Worm (Caenorhabditis elegans) whole organism, L3 larva: Measurements from ENCODE around the gene ent-3.
"Not testable (repeated sequence)": the region's sequence is repeated elsewhere in the genome, so short reads cannot be mapped to it uniquely, and the experiment has no call there.

Experiments
- ZK546.5 ChIP-seq: sonication (generic microtip); optimal IDR thresholded peaks from 2 replicates; lab custom pipeline; 2017; ENCODE audit warnings: missing biosample characterization, missing genetic modification characterization
- aly-2 ChIP-seq: fragments of 150-350 bp; optimal IDR thresholded peaks from 2 replicates; lab custom pipeline; 2014; ENCODE audit warnings: missing biosample characterization, missing genetic modification characterization
- ama-1 ChIP-seq: fragments of 150-350 bp; optimal IDR thresholded peaks from 2 replicates; lab custom pipeline; 2018
- ceh-16 ChIP-seq: sonication (generic microtip); optimal IDR thresholded peaks from 2 replicates; lab custom pipeline; 2017; ENCODE audit warnings: missing biosample characterization, missing genetic modification characterization
- ceh-28 ChIP-seq: fragments of 150-350 bp; optimal IDR thresholded peaks from 2 replicates; lab custom pipeline; 2014; ENCODE audit warnings: missing biosample characterization, missing genetic modification reagents, missing genetic modification characterization
- ceh-82 ChIP-seq: fragments of 150-350 bp; optimal IDR thresholded peaks from 2 replicates; lab custom pipeline; 2014; ENCODE audit warnings: missing biosample characterization, missing genetic modification characterization
- ceh-9 ChIP-seq: sonication (generic microtip); optimal IDR thresholded peaks from 2 replicates; lab custom pipeline; 2018; ENCODE audit warnings: missing biosample characterization, missing genetic modification characterization
- egl-5 ChIP-seq: fragments of 150-350 bp; optimal IDR thresholded peaks from 2 replicates; lab custom pipeline; 2017; ENCODE audit warnings: missing biosample characterization, missing genetic modification reagents, missing genetic modification characterization, inconsistent platforms
- elt-1 ChIP-seq: fragments of 150-350 bp; optimal IDR thresholded peaks from 2 replicates; lab custom pipeline; 2014; ENCODE audit warnings: missing biosample characterization, missing genetic modification characterization
- elt-2 ChIP-seq: sonication (generic microtip); optimal IDR thresholded peaks from 2 replicates; lab custom pipeline; 2016; ENCODE audit warnings: missing genetic modification reagents, mild to moderate bottlenecking, missing genetic modification characterization, missing compliant biosample characterization
- elt-3 ChIP-seq, 3 experiments: fragments of 150-350 bp in 1 of 3; sonication (generic microtip) in 2 of 3; optimal IDR thresholded peaks; 2 replicates in 2 of 3; 4 replicates in 1 of 3; lab custom pipeline; 2014 to 2017; ENCODE audit warnings: missing biosample characterization in 3 of 3, missing genetic modification characterization in 3 of 3
- eor-1 ChIP-seq, 2 experiments: fragments of 150-350 bp; optimal IDR thresholded peaks; 2 replicates each; lab custom pipeline; 2014 to 2018; ENCODE audit warnings: missing biosample characterization in 2 of 2, missing genetic modification characterization in 2 of 2
- fkh-10 ChIP-seq: sonication (generic microtip); optimal IDR thresholded peaks from 2 replicates; lab custom pipeline; 2017; ENCODE audit warnings: missing biosample characterization, missing genetic modification reagents, missing genetic modification characterization
- hmg-11 ChIP-seq: sonication (generic microtip); optimal IDR thresholded peaks from 2 replicates; lab custom pipeline; 2016; ENCODE audit warnings: missing genetic modification characterization, missing compliant biosample characterization
- lin-15B ChIP-seq: fragments of 150-350 bp; optimal IDR thresholded peaks from 2 replicates; lab custom pipeline; 2014; ENCODE audit warnings: missing biosample characterization, missing genetic modification characterization
- lin-39 ChIP-seq: fragments of 150-350 bp; optimal IDR thresholded peaks from 2 replicates; lab custom pipeline; 2018; ENCODE audit warnings: missing biosample characterization, missing genetic modification reagents, missing genetic modification characterization
- mdl-1 ChIP-seq: fragments of 150-350 bp; optimal IDR thresholded peaks from 2 replicates; lab custom pipeline; 2014; ENCODE audit warnings: missing biosample characterization, missing genetic modification characterization
- mml-1 ChIP-seq: fragments of 150-350 bp; sonication (generic microtip); optimal IDR thresholded peaks from 3 replicates; lab custom pipeline; 2014; ENCODE audit warnings: missing biosample characterization, missing genetic modification characterization
- nhr-11 ChIP-seq: fragments of 150-350 bp; optimal IDR thresholded peaks from 2 replicates; lab custom pipeline; 2014; ENCODE audit warnings: missing biosample characterization, missing genetic modification characterization
- nhr-12 ChIP-seq: fragments of 150-350 bp; optimal IDR thresholded peaks from 2 replicates; lab custom pipeline; 2014; ENCODE audit warnings: missing biosample characterization, missing genetic modification characterization
- nhr-25 ChIP-seq: sonication (generic microtip); optimal IDR thresholded peaks from 2 replicates; lab custom pipeline; 2017; ENCODE audit warnings: missing biosample characterization, missing genetic modification characterization
- nhr-28 ChIP-seq: fragments of 150-350 bp; optimal IDR thresholded peaks from 2 replicates; lab custom pipeline; 2014; ENCODE audit warnings: missing biosample characterization, missing genetic modification characterization
- nhr-43 ChIP-seq: sonication (generic microtip); optimal IDR thresholded peaks from 2 replicates; lab custom pipeline; 2016; ENCODE audit warnings: mild to moderate bottlenecking, missing genetic modification characterization, missing compliant biosample characterization; ENCODE audit not compliant: poor library complexity, severe bottlenecking
- nhr-67 ChIP-seq: fragments of 150-350 bp; optimal IDR thresholded peaks from 2 replicates; lab custom pipeline; 2014; ENCODE audit warnings: missing biosample characterization, missing genetic modification characterization
- nhr-76 ChIP-seq: fragments of 150-350 bp; sonication (generic microtip); optimal IDR thresholded peaks from 5 replicates; lab custom pipeline; 2014; ENCODE audit warnings: missing biosample characterization, missing genetic modification characterization
- nhr-77 ChIP-seq: fragments of 150-350 bp; optimal IDR thresholded peaks from 2 replicates; lab custom pipeline; 2014; ENCODE audit warnings: missing biosample characterization, missing genetic modification characterization
- pha-4 ChIP-seq: fragments of 150-350 bp; optimal IDR thresholded peaks from 2 replicates; lab custom pipeline; 2014; ENCODE audit warnings: missing biosample characterization, missing genetic modification reagents, missing genetic modification characterization
- pqm-1 ChIP-seq: fragments of 150-350 bp; optimal IDR thresholded peaks from 2 replicates; lab custom pipeline; 2017; ENCODE audit warnings: missing biosample characterization, missing genetic modification characterization, inconsistent platforms
- sea-2 ChIP-seq: fragments of 150-350 bp; sonication (generic microtip); optimal IDR thresholded peaks from 4 replicates; lab custom pipeline; 2014; ENCODE audit warnings: missing biosample characterization, missing genetic modification reagents, missing genetic modification characterization
- snpc-4 ChIP-seq: fragments of 150-350 bp; optimal IDR thresholded peaks from 2 replicates; lab custom pipeline; 2014; ENCODE audit warnings: missing biosample characterization, missing genetic modification characterization
- tbx-2 ChIP-seq: sonication (generic microtip); optimal IDR thresholded peaks from 2 replicates; lab custom pipeline; 2016; ENCODE audit warnings: mild to moderate bottlenecking, missing genetic modification characterization, missing compliant biosample characterization
- unc-39 ChIP-seq: sonication (generic microtip); optimal IDR thresholded peaks from 4 replicates; lab custom pipeline; 2017; ENCODE audit warnings: missing biosample characterization, missing genetic modification characterization
- unc-62 ChIP-seq: fragments of 150-350 bp; sonication (generic microtip); optimal IDR thresholded peaks from 4 replicates; lab custom pipeline; 2014; ENCODE audit warnings: missing biosample characterization, missing genetic modification reagents, missing genetic modification characterization
- zag-1 ChIP-seq: fragments of 150-350 bp; optimal IDR thresholded peaks from 2 replicates; lab custom pipeline; 2014; ENCODE audit warnings: missing biosample characterization, missing genetic modification characterization
- ztf-11 ChIP-seq: fragments of 150-350 bp; optimal IDR thresholded peaks from 2 replicates; lab custom pipeline; 2014; ENCODE audit warnings: missing biosample characterization, missing genetic modification characterization
- ztf-4 ChIP-seq: fragments of 150-350 bp; optimal IDR thresholded peaks from 2 replicates; lab custom pipeline; 2014; ENCODE audit warnings: missing biosample characterization, missing genetic modification characterization

ent-3 gene

DNA sequence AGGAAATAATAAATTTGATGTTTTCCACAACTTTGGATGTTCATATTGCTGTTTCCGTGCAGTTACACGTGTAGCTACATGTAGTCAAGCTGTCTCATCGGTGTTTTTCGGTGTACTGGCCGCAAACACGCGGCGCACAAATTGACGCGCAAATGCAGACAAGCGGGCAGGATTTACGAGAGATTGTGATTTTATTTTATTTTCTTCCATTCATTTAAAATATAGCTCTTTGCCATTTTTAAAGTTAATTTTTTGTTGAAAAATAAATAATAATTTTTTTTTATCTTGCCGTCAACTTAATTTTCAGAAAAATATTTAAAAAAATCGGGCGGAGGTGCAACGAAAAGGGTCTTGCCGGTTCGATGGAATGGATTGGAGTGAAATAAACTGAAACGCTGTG lies 38.4 kb upstream of the ent-3 start, which contains the start of gene F40G12.7:
Gene F40G12.7, plus strand, starts transcription at position 301 of the 400 bp plus-strand sequence.
- TF ChIP-seq egl-5 (tag; lab: Kevin White, UChicago); ama-1 (lab: Kevin White, UChicago); ztf-4 (tag; lab: Kevin White, UChicago): not testable (repeated sequence)

DNA sequence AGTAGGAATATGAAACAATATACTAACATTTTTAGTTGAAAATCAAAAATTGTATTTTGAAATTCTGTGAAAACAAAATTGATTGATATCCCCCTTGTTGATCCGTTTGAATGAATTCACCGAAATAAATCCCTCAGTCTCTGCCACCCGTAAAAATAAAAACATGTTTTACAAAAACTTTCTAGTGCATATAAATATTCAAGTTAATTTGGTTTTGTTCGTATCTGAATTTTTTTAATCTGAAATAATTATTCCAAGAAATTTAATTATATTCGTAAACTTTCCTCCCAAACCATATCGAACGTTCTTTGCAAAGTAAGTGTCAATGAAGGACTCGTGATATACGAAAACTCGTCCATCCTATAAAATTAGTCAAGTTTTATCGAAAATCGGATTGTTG lies 37.2 kb upstream of the ent-3 start, which contains the start of gene F40G12.6:
Gene F40G12.6, minus strand, starts transcription at position 101 of the 400 bp plus-strand sequence.
- TF ChIP-seq hmg-11 (tag; lab: Kevin White, UChicago) (no peak), ztf-11 (tag; lab: Kevin White, UChicago) (no peak), ceh-28 (tag; lab: Kevin White, UChicago) (no peak), ZK546.5 (tag; lab: Kevin White, UChicago) (no peak), lin-39 (tag; lab: Kevin White, UChicago) (no peak), tbx-2 (tag; lab: Kevin White, UChicago) (no peak), nhr-11 (tag; lab: Kevin White, UChicago) (no peak), zag-1 (no peak), pqm-1 (tag; lab: Kevin White, UChicago) (no peak), elt-3 (tag; optimal IDR thresholded peaks at IDR 0.05; lab: Kevin White, UChicago) (no peak), fkh-10 (GFP tag; lab: Kevin White, UChicago) (no peak), egl-5 (tag; lab: Kevin White, UChicago) (no peak), ceh-9 (tag; lab: Kevin White, UChicago) (no peak), elt-1 (no peak), eor-1 (tag; optimal IDR thresholded peaks at IDR 0.05; lab: Kevin White, UChicago) (no peak), nhr-76 (tag; lab: Kevin White, UChicago) (no peak), mdl-1 (no peak), elt-2 (tag; lab: Kevin White, UChicago) (no peak), ztf-4 (tag; lab: Kevin White, UChicago) (no peak)

DNA sequence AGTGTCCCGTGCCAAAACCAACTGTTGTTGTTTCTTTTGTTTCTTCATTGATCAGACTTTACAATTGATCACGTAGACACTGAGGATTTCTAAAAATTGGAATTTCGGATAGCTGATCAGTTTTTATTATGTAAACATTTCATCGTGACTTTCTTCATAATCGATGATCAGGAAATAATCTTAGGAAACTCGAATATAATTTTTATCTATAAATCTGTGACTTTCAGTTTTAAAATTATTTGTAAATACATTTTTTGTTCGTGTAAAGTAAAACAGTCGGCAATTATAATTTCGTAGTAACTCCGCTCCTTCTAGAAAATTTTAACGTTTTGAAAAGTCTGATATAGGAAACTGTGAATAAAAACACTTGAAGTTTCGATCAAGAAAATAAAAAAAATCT lies 34.9 kb upstream of the ent-3 start, which contains the start of gene F40G12.5:
Gene F40G12.5, minus strand, starts transcription at position 101 of the 400 bp plus-strand sequence.
- TF ChIP-seq elt-1 (no peak), zag-1 (no peak), ztf-4 (tag; lab: Kevin White, UChicago) (no peak), ceh-9 (tag; lab: Kevin White, UChicago) (no peak), sea-2 (no peak), mml-1 (tag; lab: Kevin White, UChicago) (no peak), lin-39 (tag; lab: Kevin White, UChicago) (no peak), lin-15B (tag; lab: Kevin White, UChicago) (no peak), ZK546.5 (tag; lab: Kevin White, UChicago) (no peak), ceh-82 (tag; lab: Kevin White, UChicago) (no peak)

DNA sequence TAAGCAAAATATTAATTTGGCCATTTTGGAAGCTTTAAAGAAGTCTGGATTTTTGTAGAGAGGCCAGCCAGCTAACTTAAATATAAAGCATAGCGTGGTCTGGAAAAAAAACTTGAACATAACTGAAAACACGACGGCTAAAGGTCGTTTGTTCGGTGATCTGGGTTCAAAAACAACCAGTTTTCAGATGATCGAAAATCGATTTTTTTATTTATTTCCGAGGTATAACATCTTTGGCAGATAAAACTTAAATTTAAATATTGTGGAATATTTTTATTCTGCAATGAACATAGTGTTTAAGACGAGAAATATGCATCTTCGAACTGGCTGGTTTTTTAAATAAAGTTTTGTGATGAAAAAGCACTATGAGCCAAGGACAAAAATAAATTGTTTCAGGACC lies 32.8 kb upstream of the ent-3 start, which contains the start of gene F40G12.4:
Gene F40G12.4, minus strand, starts transcription at position 101 of the 400 bp plus-strand sequence.
- TF ChIP-seq elt-3 (tag; optimal IDR thresholded peaks at IDR 0.05; lab: Kevin White, UChicago) (no peak), nhr-76 (tag; lab: Kevin White, UChicago) (no peak), mml-1 (tag; lab: Kevin White, UChicago) (no peak), unc-62 (no peak)

DNA sequence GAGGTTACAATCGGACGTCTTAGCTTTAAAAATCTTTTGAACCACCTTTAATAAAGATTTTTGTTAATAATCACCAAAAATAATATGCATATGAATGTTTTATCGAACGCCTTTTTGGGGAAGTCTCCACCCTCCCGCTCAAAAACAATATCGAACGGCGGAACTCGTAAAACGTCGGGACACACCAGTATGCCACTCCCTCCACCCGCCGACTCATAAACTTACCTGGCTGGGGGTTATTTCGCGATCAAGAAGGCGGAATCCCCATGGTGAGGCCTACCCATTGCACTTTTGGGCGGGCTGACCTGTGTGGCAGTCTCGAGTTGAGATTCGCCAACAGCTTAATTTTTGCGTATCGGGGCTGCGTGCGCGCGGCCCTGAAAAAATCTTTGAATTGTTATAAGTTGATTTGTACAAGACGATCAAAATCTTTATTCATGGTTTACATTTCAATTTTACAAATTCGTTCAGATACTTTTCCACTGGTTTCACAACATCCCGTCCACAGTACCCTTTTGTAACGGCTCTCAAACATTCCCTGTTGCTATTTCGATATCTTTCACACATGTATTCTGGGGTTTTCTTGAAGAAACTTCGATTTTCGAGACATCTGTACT lies 31.6 kb upstream of the ent-3 start:
- TF ChIP-seq nhr-67 (tag; lab: Kevin White, UChicago) (no peak), snpc-4 (tag; lab: Kevin White, UChicago) (peak; percentile 1), nhr-76 (tag; lab: Kevin White, UChicago) (no peak)

DNA sequence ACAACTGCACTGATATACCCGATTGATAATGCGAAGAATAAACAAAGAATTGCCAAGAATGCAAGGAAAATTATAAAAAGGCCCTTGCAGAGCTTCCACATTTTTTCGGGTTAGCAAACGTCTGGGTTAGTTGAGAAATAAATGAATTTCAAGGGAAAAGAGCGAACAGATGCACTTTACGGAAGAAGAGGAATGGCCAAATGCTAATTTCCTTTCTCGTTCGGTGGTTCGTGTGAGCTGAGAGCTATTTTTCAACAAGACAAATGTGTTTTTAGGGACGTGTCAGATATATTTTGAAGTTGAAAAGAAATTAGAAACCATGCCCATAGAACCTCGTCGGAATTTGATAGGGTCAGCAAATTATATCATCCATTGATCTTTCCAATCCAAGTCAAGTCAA lies 25.0 kb upstream of the ent-3 start, which contains the start of gene F40G12.2:
Gene F40G12.2, minus strand, starts transcription at position 101 of the 400 bp plus-strand sequence.
- TF ChIP-seq nhr-76 (tag; lab: Kevin White, UChicago) (no peak), ztf-4 (tag; lab: Kevin White, UChicago) (no peak), pha-4 (no peak), fkh-10 (GFP tag; lab: Kevin White, UChicago) (no peak), nhr-77 (no peak), tbx-2 (tag; lab: Kevin White, UChicago) (no peak), nhr-43 (tag; lab: Kevin White, UChicago) (no peak), ceh-16 (tag; lab: Kevin White, UChicago) (no peak), eor-1 (tag; optimal IDR thresholded peaks at IDR 0.05; lab: Kevin White, UChicago) (no peak), pqm-1 (tag; lab: Kevin White, UChicago) (no peak), nhr-28 (tag; lab: Kevin White, UChicago) (no peak), unc-39 (tag; lab: Kevin White, UChicago) (no peak), unc-62 (no peak), hmg-11 (tag; lab: Kevin White, UChicago) (no peak), nhr-12 (tag; lab: Kevin White, UChicago) (no peak), aly-2 (tag; lab: Kevin White, UChicago) (no peak), nhr-25 (tag; lab: Kevin White, UChicago) (no peak)
